Worm (Caenorhabditis elegans): Measurements from ENCODE around the gene K01A12.3.

Gene K01A12.3

ce11 chrX:8646287-8646686 is 21.3 kb upstream of the K01A12.3 start (continued):
- TF ChIP-seq aptf-2 (GFP tag; conservative IDR thresholded peaks at IDR 0.05) (peak; percentile 39; the same call in 1 of the 2 replicates), lin-54 (GFP tag; optimal IDR thresholded peaks at IDR 0.05) (peak; percentile 50), F22D6.2 (tag; optimal IDR thresholded peaks at IDR 0.05) (no peak), tbp1 (GFP tag; optimal IDR thresholded peaks at IDR 0.05) (peak; percentile 100), egl-44 (GFP tag; IDR thresholded peaks at IDR 0.05) (0 out of 2 replicates have a peak, but pooled peaks have one; percentile 34), zim-3 (tag; optimal IDR thresholded peaks at IDR 0.05) (peak; percentile 80), madf-3 (GFP tag; IDR thresholded peaks at IDR 0.05) (peak; percentile 35; the same call in 1 of the 2 replicates), madf-8 (GFP tag; conservative IDR thresholded peaks at IDR 0.05) (no peak), tlf-1 (GFP tag; optimal IDR thresholded peaks at IDR 0.05) (no peak), ceh-40 (GFP tag; IDR thresholded peaks at IDR 0.05) (peak; percentile 61; the same call in 1 of the 2 replicates), unc-130 (GFP tag; optimal IDR thresholded peaks at IDR 0.05) (peak; percentile 42), ztf-18 (tag; optimal IDR thresholded peaks at IDR 0.05) (peak; percentile 63), sdz-38 (tag; optimal IDR thresholded peaks at IDR 0.05) (no peak), lsy-27 (tag; optimal IDR thresholded peaks at IDR 0.05; ENCODE audit: borderline replicate concordance, insufficient read depth) (peak; percentile 55), B0261.1 (tag; optimal IDR thresholded peaks at IDR 0.05) (peak; percentile 99), gei-17 (GFP tag; optimal IDR thresholded peaks at IDR 0.05) (peak; percentile 2), hmg-1.2 (GFP tag; IDR thresholded peaks at IDR 0.05) (peak; percentile 83), mxl-1 (tag; optimal IDR thresholded peaks at IDR 0.05) (peak; percentile 71), ZK185.1 (tag; optimal IDR thresholded peaks at IDR 0.05; ENCODE audit: poor library complexity, severe bottlenecking) (peak; percentile 79), F10E7.11 (tag; optimal IDR thresholded peaks at IDR 0.05) (no peak), akir-1 (GFP tag; optimal IDR thresholded peaks at IDR 0.05) (no peak), lin-35 (GFP tag; optimal IDR thresholded peaks at IDR 0.05) (peak in 1 of 3 experiments; percentile 41), egrh-3 (GFP tag; IDR thresholded peaks at IDR 0.05) (peak; percentile 20; the same call in 1 of the 2 replicates), Y79H2A.3 (GFP tag; conservative IDR thresholded peaks at IDR 0.05) (no peak), D2030.7 (GFP tag; IDR thresholded peaks at IDR 0.05) (peak; percentile 80), lir-1 (GFP tag; conservative IDR thresholded peaks at IDR 0.05) (no peak), tbx-9 (tag; optimal IDR thresholded peaks at IDR 0.05; ENCODE audit: borderline replicate concordance) (no peak), ztf-28 (GFP tag; IDR thresholded peaks at IDR 0.05) (no peak), unc-62 (GFP tag; optimal IDR thresholded peaks at IDR 0.05) (no peak), dpl-1 (GFP tag; optimal IDR thresholded peaks at IDR 0.05) (no peak), bed-2 (GFP tag; IDR thresholded peaks at IDR 0.05) (0 out of 2 replicates have a peak, but pooled peaks have one; percentile 16), F52B5.7 (tag; optimal IDR thresholded peaks at IDR 0.05) (no peak), efl-1 (GFP tag; optimal IDR thresholded peaks at IDR 0.05) (no peak), nfyb-1 (GFP tag; IDR thresholded peaks at IDR 0.05) (peak; percentile 82), F49E8.2 (tag; optimal IDR thresholded peaks at IDR 0.05; ENCODE audit: insufficient read depth) (peak; percentile 74), somi-1 (GFP tag; optimal IDR thresholded peaks at IDR 0.05) (peak; percentile 71), ceh-100 (GFP tag; IDR thresholded peaks at IDR 0.05) (peak; percentile 34; the same call in 1 of the 2 replicates), nfya-1 (tag; optimal IDR thresholded peaks at IDR 0.05; ENCODE audit: borderline replicate concordance, insufficient read depth) (no peak), pha-4 (tag; optimal IDR thresholded peaks at IDR 0.05) (no peak), Y56A3A.18 (GFP tag; IDR thresholded peaks at IDR 0.05) (peak; percentile 84), F57C9.4 (tag; optimal IDR thresholded peaks at IDR 0.05) (no peak), zfh-2 (GFP tag; conservative IDR thresholded peaks at IDR 0.05) (0 out of 2 replicates have a peak, but pooled peaks have one; percentile 16), snpc-3.4 (tag; optimal IDR thresholded peaks at IDR 0.05) (peak; percentile 44), nhr-90 (tag; optimal IDR thresholded peaks at IDR 0.05) (peak; percentile 87), let-607 (tag; optimal IDR thresholded peaks at IDR 0.05) (peak in 1 of 2 experiments; percentile 28), B0019.2 (GFP tag; conservative IDR thresholded peaks at IDR 0.05) (no peak), attf-6 (GFP tag; IDR thresholded peaks at IDR 0.05) (peak; percentile 70; the same call in 1 of the 2 replicates)

All from whole organism, young adult.